Worm (Caenorhabditis elegans) whole organism, late embryonic: ENCODE data around the gene ZK662.6.

Source experiments
- K09A11.1 ChIP-seq: sonication (generic microtip); optimal IDR thresholded peaks from 2 replicates; lab custom pipeline; 2017; ENCODE audit warnings: antibody characterized with exemption, mild to moderate bottlenecking, missing genetic modification characterization, missing compliant biosample characterization; ENCODE audit not compliant: insufficient read depth
- Y22D7AL.16 ChIP-seq: sonication (generic microtip); optimal IDR thresholded peaks from 2 replicates; lab custom pipeline; 2016; ENCODE audit warnings: missing genetic modification characterization, missing compliant biosample characterization
- ceh-14 ChIP-seq: sonication (generic microtip); optimal IDR thresholded peaks from 2 replicates; lab custom pipeline; 2016; ENCODE audit warnings: missing genotype, missing genetic modification characterization, missing compliant biosample characterization
- ceh-18 ChIP-seq: sonication (generic microtip); optimal IDR thresholded peaks from 2 replicates; lab custom pipeline; 2016; ENCODE audit warnings: missing genetic modification characterization, missing compliant biosample characterization
- ceh-19 ChIP-seq: fragments of 200-800 bp; sonication (Bioruptor generic); optimal IDR thresholded peaks from 2 replicates; lab custom pipeline; 2018; ENCODE audit warnings: mild to moderate bottlenecking, missing genetic modification characterization, missing compliant biosample characterization
- ceh-22 ChIP-seq: sonication (generic microtip); optimal IDR thresholded peaks from 2 replicates; lab custom pipeline; 2017; ENCODE audit warnings: missing biosample characterization, missing genetic modification characterization
- ceh-24 ChIP-seq: sonication (generic microtip); optimal IDR thresholded peaks from 2 replicates; lab custom pipeline; 2016; ENCODE audit warnings: mild to moderate bottlenecking, missing genetic modification characterization, missing compliant biosample characterization
- ceh-34 ChIP-seq: sonication (generic microtip); optimal IDR thresholded peaks from 2 replicates; lab custom pipeline; 2016; ENCODE audit warnings: mild to moderate bottlenecking, missing genetic modification characterization, missing compliant biosample characterization
- ceh-9 ChIP-seq: sonication (generic microtip); optimal IDR thresholded peaks from 2 replicates; lab custom pipeline; 2016; ENCODE audit warnings: mild to moderate bottlenecking, missing genetic modification characterization, inconsistent platforms, missing compliant biosample characterization
- dmd-4 ChIP-seq: sonication (generic microtip); optimal IDR thresholded peaks from 2 replicates; lab custom pipeline; 2016; ENCODE audit warnings: borderline replicate concordance, missing genetic modification characterization, missing compliant biosample characterization
- dve-1 ChIP-seq: sonication (generic microtip); optimal IDR thresholded peaks from 2 replicates; lab custom pipeline; 2017; ENCODE audit warnings: antibody characterized with exemption, mild to moderate bottlenecking, missing genetic modification characterization, missing compliant biosample characterization
- elt-2 ChIP-seq: sonication (generic microtip); optimal IDR thresholded peaks from 2 replicates; lab custom pipeline; 2016; ENCODE audit warnings: missing genetic modification reagents, missing genetic modification characterization, missing compliant biosample characterization
- elt-4 ChIP-seq: sonication (generic microtip); optimal IDR thresholded peaks from 2 replicates; lab custom pipeline; 2016; ENCODE audit warnings: missing genetic modification characterization, missing compliant biosample characterization
- ets-4 ChIP-seq: sonication (generic microtip); optimal IDR thresholded peaks from 2 replicates; lab custom pipeline; 2016; ENCODE audit warnings: missing genetic modification characterization, missing compliant biosample characterization
- eyg-1 ChIP-seq: sonication (generic microtip); optimal IDR thresholded peaks from 2 replicates; lab custom pipeline; 2016; ENCODE audit warnings: missing genotype, missing genetic modification characterization, missing compliant biosample characterization
- fax-1 ChIP-seq: sonication (generic microtip); optimal IDR thresholded peaks from 2 replicates; lab custom pipeline; 2016; ENCODE audit warnings: missing genotype, missing genetic modification characterization, missing compliant biosample characterization
- fkh-6 ChIP-seq: sonication (generic microtip); optimal IDR thresholded peaks from 2 replicates; lab custom pipeline; 2016; ENCODE audit warnings: missing genetic modification characterization, missing compliant biosample characterization
- gmeb-2 ChIP-seq: sonication (generic microtip); optimal IDR thresholded peaks from 2 replicates; lab custom pipeline; 2016; ENCODE audit warnings: missing genetic modification characterization, inconsistent platforms, missing compliant biosample characterization
- hlh-15 ChIP-seq: sonication (generic microtip); optimal IDR thresholded peaks from 2 replicates; lab custom pipeline; 2016; ENCODE audit warnings: missing genetic modification characterization, missing compliant biosample characterization
- hlh-30 ChIP-seq: sonication (generic microtip); optimal IDR thresholded peaks from 2 replicates; lab custom pipeline; 2017; ENCODE audit warnings: antibody characterized with exemption, missing genetic modification characterization, missing compliant biosample characterization; ENCODE audit not compliant: insufficient read depth
- hlh-6 ChIP-seq: sonication (generic microtip); optimal IDR thresholded peaks from 2 replicates; lab custom pipeline; 2016; ENCODE audit warnings: missing genotype, missing genetic modification characterization, missing compliant biosample characterization
- lim-6 ChIP-seq: sonication (generic microtip); optimal IDR thresholded peaks from 2 replicates; lab custom pipeline; 2016; ENCODE audit warnings: missing genetic modification characterization, missing compliant biosample characterization
- lin-11 ChIP-seq: fragments of 200-800 bp; sonication (Bioruptor generic); optimal IDR thresholded peaks from 2 replicates; lab custom pipeline; 2018; ENCODE audit warnings: mild to moderate bottlenecking, missing genetic modification characterization, missing compliant biosample characterization
- madf-2 ChIP-seq: sonication (generic microtip); optimal IDR thresholded peaks from 2 replicates; lab custom pipeline; 2017; ENCODE audit warnings: missing genetic modification characterization, missing compliant biosample characterization
- nfya-1 ChIP-seq: sonication (generic microtip); optimal IDR thresholded peaks from 2 replicates; lab custom pipeline; 2017; ENCODE audit warnings: missing genetic modification characterization, mild to moderate bottlenecking, missing compliant biosample characterization, antibody characterized with exemption, moderate library complexity
- nhr-11 ChIP-seq: fragments of 150-350 bp; optimal IDR thresholded peaks from 2 replicates; lab custom pipeline; 2014; ENCODE audit warnings: missing biosample characterization, missing genetic modification characterization
- nhr-232 ChIP-seq: sonication (generic microtip); optimal IDR thresholded peaks from 2 replicates; lab custom pipeline; 2016; ENCODE audit warnings: missing genetic modification characterization, missing compliant biosample characterization
- odd-2 ChIP-seq: sonication (generic microtip); optimal IDR thresholded peaks from 2 replicates; lab custom pipeline; 2017; ENCODE audit warnings: antibody characterized with exemption, mild to moderate bottlenecking, missing genetic modification characterization, missing compliant biosample characterization
- pag-3 ChIP-seq: sonication (generic microtip); optimal IDR thresholded peaks from 2 replicates; lab custom pipeline; 2016; ENCODE audit warnings: missing compliant biosample characterization, missing genetic modification characterization, borderline replicate concordance
- pat-9 ChIP-seq: fragments of 200-800 bp; sonication (Bioruptor generic); optimal IDR thresholded peaks from 2 replicates; lab custom pipeline; 2018; ENCODE audit warnings: mild to moderate bottlenecking, missing genetic modification characterization, moderate library complexity, missing compliant biosample characterization
- pha-2 ChIP-seq: sonication (generic microtip); optimal IDR thresholded peaks from 2 replicates; lab custom pipeline; 2017; ENCODE audit warnings: mild to moderate bottlenecking, missing genetic modification characterization, missing compliant biosample characterization
- pha-4 ChIP-seq: fragments of 150-350 bp; optimal IDR thresholded peaks from 2 replicates; lab custom pipeline; 2018; ENCODE audit warnings: missing biosample characterization, missing genetic modification reagents, missing genetic modification characterization
- pros-1 ChIP-seq: fragments of 150-350 bp; optimal IDR thresholded peaks from 2 replicates; lab custom pipeline; 2014; ENCODE audit warnings: missing biosample characterization, missing genetic modification reagents, missing genetic modification characterization
- ref-2 ChIP-seq: sonication (generic microtip); optimal IDR thresholded peaks from 2 replicates; lab custom pipeline; 2016; ENCODE audit warnings: missing genetic modification characterization, missing compliant biosample characterization
- rnt-1 ChIP-seq: sonication (generic microtip); optimal IDR thresholded peaks from 2 replicates; lab custom pipeline; 2016; ENCODE audit warnings: missing genetic modification characterization, missing compliant biosample characterization
- sdc-2 ChIP-seq: sonication (generic microtip); optimal IDR thresholded peaks from 2 replicates; lab custom pipeline; 2016; ENCODE audit warnings: missing genotype, missing genetic modification characterization, missing compliant biosample characterization
- sox-2 ChIP-seq: fragments of 200-800 bp; sonication (Bioruptor generic); IDR thresholded peaks from 2 replicates; pipeline ENCODE4 v1.3.6; 2022; ENCODE audit warnings: missing genetic modification reagents, missing genetic modification characterization, missing compliant biosample characterization
- sox-4 ChIP-seq: sonication (generic microtip); optimal IDR thresholded peaks from 2 replicates; lab custom pipeline; 2017; ENCODE audit warnings: mild to moderate bottlenecking, missing genetic modification characterization, inconsistent platforms, missing compliant biosample characterization
- tbx-2 ChIP-seq: sonication (generic microtip); optimal IDR thresholded peaks from 2 replicates; lab custom pipeline; 2016; ENCODE audit warnings: missing genetic modification characterization, missing compliant biosample characterization
- tbx-7 ChIP-seq: sonication (generic microtip); optimal IDR thresholded peaks from 2 replicates; lab custom pipeline; 2016; ENCODE audit warnings: missing genotype, missing genetic modification characterization, missing compliant biosample characterization
- ttx-3 ChIP-seq: sonication (generic microtip); optimal IDR thresholded peaks from 2 replicates; lab custom pipeline; 2016; ENCODE audit warnings: missing genetic modification reagents, missing genetic modification characterization, missing compliant biosample characterization
- unc-3 ChIP-seq, 2 experiments: fragments of 200-800 bp in 1 of 2; sonication (Bioruptor generic) in 1 of 2; sonication (generic microtip) in 1 of 2; conservative IDR thresholded peaks in 1 of 2; optimal IDR thresholded peaks in 1 of 2; 2 replicates each; pipeline versions ENCODE4 v1.3.6 to Lab custom; 2016 to 2022; ENCODE audit warnings: missing compliant biosample characterization in 2 of 2, missing genetic modification characterization in 2 of 2, missing genetic modification reagents in 1 of 2
- zip-5 ChIP-seq: sonication (generic microtip); optimal IDR thresholded peaks from 2 replicates; lab custom pipeline; 2016; ENCODE audit warnings: missing genetic modification characterization, missing compliant biosample characterization

ZK662.6 gene

ce11 chrX:15700220-15700619 is 18.2 kb upstream of the ZK662.6 start:
- TF ChIP-seq nhr-232 (tag; lab: Kevin White, UChicago) = no peak
- TF ChIP-seq Y22D7AL.16 (tag; lab: Kevin White, UChicago) = no peak
- no peak for TF ChIP-seq ceh-22
- no peak for TF ChIP-seq sdc-2 (tag; lab: Kevin White, UChicago)
- no peak for TF ChIP-seq ttx-3
- TF ChIP-seq hlh-6 (tag; lab: Kevin White, UChicago) = no peak
- TF ChIP-seq zip-5 (tag; lab: Kevin White, UChicago) = no peak
- no peak for TF ChIP-seq fkh-6
- TF ChIP-seq madf-2 = no peak
- no peak for TF ChIP-seq gmeb-2 (tag; lab: Kevin White, UChicago)
- no peak for TF ChIP-seq ceh-19 (GFP tag; lab: Kevin White, UChicago)
- no peak for TF ChIP-seq eyg-1 (tag; lab: Kevin White, UChicago)
- TF ChIP-seq odd-2 = no peak
- TF ChIP-seq, all 69 proteins: peak for 0

ce11 chrX:15704579-15705110 is 13.8 kb upstream of the ZK662.6 start:
- peak; percentile 33 for TF ChIP-seq hlh-30
- TF ChIP-seq elt-2 (tag; lab: Kevin White, UChicago) = peak; percentile 66
- no peak for TF ChIP-seq dmd-4 (tag; lab: Kevin White, UChicago)
- no peak for TF ChIP-seq ceh-9

ce11 chrX:15706108-15706676 is 12.2 kb upstream of the ZK662.6 start:
- TF ChIP-seq gmeb-2 (tag; lab: Kevin White, UChicago) = no peak

ce11 chrX:15707366-15707892 is 11.0 kb upstream of the ZK662.6 start:
- TF ChIP-seq madf-2 (peak; percentile 31), dve-1 (tag; lab: Kevin White, UChicago) (peak; percentile 4), fkh-6 (no peak), nfya-1 (tag; lab: Kevin White, UChicago) (peak; percentile 82), ceh-14 (tag; lab: Kevin White, UChicago) (peak; percentile 79), tbx-2 (peak; percentile 94), sox-2 (GFP tag; lab: Robert Waterston, UW) (peak; percentile 52), elt-2 (tag; lab: Kevin White, UChicago) (peak; percentile 59), ceh-34 (tag; lab: Kevin White, UChicago) (peak; percentile 97), ceh-18 (tag; lab: Kevin White, UChicago) (peak; percentile 94), fax-1 (tag; lab: Kevin White, UChicago) (peak; percentile 14), ets-4 (tag; lab: Kevin White, UChicago) (peak; percentile 59), lin-11 (no peak), pha-4 (tag; lab: Kevin White, UChicago) (no peak), pha-2 (tag; lab: Kevin White, UChicago) (peak; percentile 50), rnt-1 (tag; lab: Kevin White, UChicago) (peak; percentile 90), ceh-22 (no peak), nhr-11 (no peak), pros-1 (tag; lab: Kevin White, UChicago) (peak; percentile 75), lim-6 (no peak), pat-9 (tag; lab: Kevin White, UChicago) (peak; percentile 17), Y22D7AL.16 (tag; lab: Kevin White, UChicago) (no peak), pag-3 (tag; lab: Kevin White, UChicago) (no peak), hlh-15 (tag; lab: Kevin White, UChicago) (no peak), sdc-2 (tag; lab: Kevin White, UChicago) (peak; percentile 86), eyg-1 (tag; lab: Kevin White, UChicago) (no peak), elt-4 (tag; lab: Kevin White, UChicago) (no peak), ceh-24 (tag; lab: Kevin White, UChicago) (no peak), hlh-6 (tag; lab: Kevin White, UChicago) (peak; percentile 64), ceh-9 (no peak), odd-2 (no peak), nhr-232 (tag; lab: Kevin White, UChicago) (no peak), ref-2 (tag; lab: Kevin White, UChicago) (peak; percentile 84), tbx-7 (tag; lab: Kevin White, UChicago) (no peak), K09A11.1 (tag; lab: Kevin White, UChicago) (peak; percentile 59), sox-4 (tag; lab: Kevin White, UChicago) (no peak), unc-3 (GFP tag; conservative IDR thresholded peaks at IDR 0.05; lab: Robert Waterston, UW) (peak; percentile 39; the same call in 1 of the 2 replicates), unc-3 (tag; optimal IDR thresholded peaks at IDR 0.05; lab: Kevin White, UChicago) (no peak)
